Fruit fly (Drosophila melanogaster): ENCODE results near the gene CG11068.

DNA sequence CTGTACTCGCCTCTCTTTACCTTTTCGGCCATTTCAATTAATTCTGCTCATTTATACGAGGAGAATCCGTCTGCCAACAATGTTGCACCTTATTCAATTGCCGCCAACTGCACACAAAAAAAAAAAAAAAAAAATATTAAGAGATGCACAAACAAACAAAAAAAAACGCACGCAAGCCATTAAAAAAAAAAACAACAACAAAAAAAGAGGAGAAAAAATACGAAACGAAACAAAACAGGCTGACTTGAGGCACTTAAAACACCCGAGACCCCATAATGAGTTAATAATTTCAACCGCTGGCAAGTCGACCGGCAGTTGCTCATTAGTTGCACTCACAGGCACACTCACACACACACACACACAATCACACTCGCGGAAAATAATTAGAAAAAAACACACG lies 28.0 kb downstream of the CG11068 start:
- no peak for TF ChIP-seq pan (optimal IDR thresholded peaks at IDR 0.05)
- TF ChIP-seq Dll (optimal IDR thresholded peaks at IDR 0.05): no peak
- no peak for TF ChIP-seq CG8478 (optimal IDR thresholded peaks at IDR 0.05)
- no peak for TF ChIP-seq psq (optimal IDR thresholded peaks at IDR 0.05)
- TF ChIP-seq usp (GFP tag; optimal IDR thresholded peaks at IDR 0.05): no peak
- no peak for TF ChIP-seq EcR (GFP tag; optimal IDR thresholded peaks at IDR 0.05)

All from whole organism.